Fruit fly (Drosophila melanogaster) whole organism, embryonic: ENCODE measurements around the gene Sec61alpha.

Experiments used
- MESR4 ChIP-seq: fragments of 200-800 bp; sonication (Bioruptor generic); optimal IDR thresholded peaks from 2 replicates; lab custom pipeline; 2018; ENCODE audit warnings: missing biosample characterization, mild to moderate bottlenecking, missing genetic modification characterization, moderate library complexity
- ftz-f1 ChIP-seq: fragments of 200-800 bp; sonication (Bioruptor generic); optimal IDR thresholded peaks from 2 replicates; lab custom pipeline; 2016; ENCODE audit warnings: missing biosample characterization, missing genetic modification characterization

dm6 chr2L:6502887-6503723, 22.7 kb upstream of the Sec61alpha start:
- TF ChIP-seq MESR4 (GFP tag; lab: Kevin White, UChicago), result no peak
- no peak for TF ChIP-seq ftz-f1 (GFP tag; lab: Kevin White, UChicago)
